Comparison of ENCODE assay signal across 1 fruit fly cellular context in genomic region chr2L:7925389-7925788, dm6.
TF ChIP-seq lines count a peak whose summit lies in the region.

No protein-coding gene starts in this region.

TF ChIP-seq in whole organism, embryonic, 481 proteins besides CTCF, POLR2A, EP300 and RAD21 (continued from another document and continues in another):
- TF ChIP-seq CG8281 (tag; optimal IDR thresholded peaks at IDR 0.05; lab: Kevin White, UChicago) = peak; percentile 67
- TF ChIP-seq CG1529 (GFP tag; optimal IDR thresholded peaks at IDR 0.05; lab: Kevin White, UChicago) = peak; percentile 85
- peak; percentile 82 for TF ChIP-seq crc (GFP tag; optimal IDR thresholded peaks at IDR 0.05; lab: Kevin White, UChicago)
- TF ChIP-seq sqz (GFP tag; optimal IDR thresholded peaks at IDR 0.05; lab: Kevin White, UChicago) = peak; percentile 76
- peak; percentile 76 for TF ChIP-seq NC2β (GFP tag; optimal IDR thresholded peaks at IDR 0.05; lab: Kevin White, UChicago)
- peak; percentile 46 for TF ChIP-seq CG12744 (GFP tag; optimal IDR thresholded peaks at IDR 0.05; lab: Kevin White, UChicago)
- TF ChIP-seq dati (GFP tag; IDR thresholded peaks at IDR 0.05; lab: Robert Waterston, UW) = no peak
- TF ChIP-seq CG12659 (GFP tag; optimal IDR thresholded peaks at IDR 0.05; lab: Kevin White, UChicago) = peak; percentile 88
- TF ChIP-seq CG14441 (GFP tag; IDR thresholded peaks at IDR 0.05; lab: Robert Waterston, UW) = peak; percentile 90
- TF ChIP-seq sc (optimal IDR thresholded peaks at IDR 0.05; lab: Kevin White, UChicago) = no peak
- peak; percentile 70 for TF ChIP-seq sc (GFP tag; optimal IDR thresholded peaks at IDR 0.05; lab: Kevin White, UChicago)
- TF ChIP-seq ems (GFP tag; optimal IDR thresholded peaks at IDR 0.05; lab: Kevin White, UChicago) = peak; percentile 89
- peak; percentile 86 for TF ChIP-seq CG6272 (GFP tag; IDR thresholded peaks at IDR 0.05; lab: Robert Waterston, UW)
- peak; percentile 75 for TF ChIP-seq CG31365 (tag; optimal IDR thresholded peaks at IDR 0.05; lab: Kevin White, UChicago)
- TF ChIP-seq Bdp1 (GFP tag; optimal IDR thresholded peaks at IDR 0.05; lab: Kevin White, UChicago) = peak; percentile 65
- TF ChIP-seq CG14965 (GFP tag; optimal IDR thresholded peaks at IDR 0.05; lab: Kevin White, UChicago; ENCODE audit: borderline replicate concordance) = peak; percentile 33
- no peak for TF ChIP-seq D (optimal IDR thresholded peaks at IDR 0.05; lab: Kevin White, UChicago)
- peak; percentile 88 for TF ChIP-seq D (GFP tag; optimal IDR thresholded peaks at IDR 0.05; lab: Kevin White, UChicago)
- peak; percentile 81 for TF ChIP-seq CG10267 (tag; optimal IDR thresholded peaks at IDR 0.05; lab: Kevin White, UChicago)
- TF ChIP-seq Rx (GFP tag; IDR thresholded peaks at IDR 0.05; lab: Robert Waterston, UW) = peak; percentile 78
- peak; percentile 80 for TF ChIP-seq NK7.1 (GFP tag; optimal IDR thresholded peaks at IDR 0.05; lab: Kevin White, UChicago)
- peak; percentile 64 for TF ChIP-seq emc (GFP tag; optimal IDR thresholded peaks at IDR 0.05; lab: Kevin White, UChicago)
- peak; percentile 63 for TF ChIP-seq exex (tag; optimal IDR thresholded peaks at IDR 0.05; lab: Kevin White, UChicago)
- no peak for TF ChIP-seq usp (GFP tag; optimal IDR thresholded peaks at IDR 0.05; lab: Kevin White, UChicago)
- peak; percentile 92 for TF ChIP-seq Sox102F (GFP tag; optimal IDR thresholded peaks at IDR 0.05; lab: Kevin White, UChicago)
- TF ChIP-seq CG13775 (GFP tag; optimal IDR thresholded peaks at IDR 0.05; lab: Kevin White, UChicago) = peak; percentile 64
- TF ChIP-seq HHEX (GFP tag; optimal IDR thresholded peaks at IDR 0.05; lab: Kevin White, UChicago) = peak; percentile 90
- TF ChIP-seq Hmx (GFP tag; optimal IDR thresholded peaks at IDR 0.05; lab: Kevin White, UChicago) = no peak
- TF ChIP-seq CG31388 (GFP tag; optimal IDR thresholded peaks at IDR 0.05; lab: Kevin White, UChicago) = peak; percentile 31
- TF ChIP-seq az2 (GFP tag; optimal IDR thresholded peaks at IDR 0.05; lab: Kevin White, UChicago) = peak; percentile 88
- peak; percentile 85 for TF ChIP-seq Dbx (GFP tag; IDR thresholded peaks at IDR 0.05; lab: Robert Waterston, UW)
- peak; percentile 90 for TF ChIP-seq CG13296 (GFP tag; optimal IDR thresholded peaks at IDR 0.05; lab: Kevin White, UChicago)
- TF ChIP-seq sob (GFP tag; IDR thresholded peaks at IDR 0.05; lab: Robert Waterston, UW) = peak; percentile 92
- TF ChIP-seq CG7271 (tag; optimal IDR thresholded peaks at IDR 0.05; lab: Kevin White, UChicago) = peak; percentile 63
- TF ChIP-seq CG9215 (GFP tag; IDR thresholded peaks at IDR 0.05; lab: Robert Waterston, UW) = peak; percentile 80
- peak; percentile 90 for TF ChIP-seq Asciz (GFP tag; optimal IDR thresholded peaks at IDR 0.05; lab: Kevin White, UChicago)
- TF ChIP-seq CG8388 (GFP tag; optimal IDR thresholded peaks at IDR 0.05; lab: Kevin White, UChicago) = peak; percentile 85
- peak; percentile 57; the same call in 1 of the 2 replicates for TF ChIP-seq aop (GFP tag; IDR thresholded peaks at IDR 0.05; lab: Robert Waterston, UW)
- TF ChIP-seq Six4 (GFP tag; optimal IDR thresholded peaks at IDR 0.05; lab: Kevin White, UChicago) = peak; percentile 81
- peak; percentile 84 for TF ChIP-seq Atf-2 (GFP tag; optimal IDR thresholded peaks at IDR 0.05; lab: Kevin White, UChicago)
- TF ChIP-seq stc (GFP tag; IDR thresholded peaks at IDR 0.05; lab: Robert Waterston, UW) = peak; percentile 93
- TF ChIP-seq CG13624 (GFP tag; optimal IDR thresholded peaks at IDR 0.05; lab: Kevin White, UChicago) = peak; percentile 89
- TF ChIP-seq CG5953 (GFP tag; IDR thresholded peaks at IDR 0.05; lab: Robert Waterston, UW) = peak; percentile 77
- TF ChIP-seq CHES-1-like (GFP tag; optimal IDR thresholded peaks at IDR 0.05; lab: Kevin White, UChicago) = peak; percentile 75
- peak; percentile 73 for TF ChIP-seq Ravus (GFP tag; IDR thresholded peaks at IDR 0.05; lab: Robert Waterston, UW)
- peak; percentile 77 for TF ChIP-seq pum (GFP tag; optimal IDR thresholded peaks at IDR 0.05; lab: Kevin White, UChicago)
- TF ChIP-seq nom (GFP tag; optimal IDR thresholded peaks at IDR 0.05; lab: Kevin White, UChicago) = peak; percentile 87
- peak; percentile 39 for TF ChIP-seq crol (GFP tag; IDR thresholded peaks at IDR 0.05; lab: Robert Waterston, UW)
- TF ChIP-seq CG8359 (GFP tag; optimal IDR thresholded peaks at IDR 0.05; lab: Kevin White, UChicago; ENCODE audit: borderline replicate concordance) = peak; percentile 66
- TF ChIP-seq disco-r (GFP tag; optimal IDR thresholded peaks at IDR 0.05; lab: Kevin White, UChicago) = peak; percentile 71
- TF ChIP-seq zf30C (GFP tag; optimal IDR thresholded peaks at IDR 0.05; lab: Kevin White, UChicago) = no peak
- peak; percentile 90 for TF ChIP-seq tap (tag; optimal IDR thresholded peaks at IDR 0.05; lab: Kevin White, UChicago)
- peak; percentile 46; the same call in 1 of the 3 replicates for TF ChIP-seq vnd (GFP tag; IDR thresholded peaks at IDR 0.05; lab: Robert Waterston, UW; ENCODE audit: partially characterized antibody)
- peak; percentile 55 for TF ChIP-seq schlank (tag; optimal IDR thresholded peaks at IDR 0.05; lab: Kevin White, UChicago)
- TF ChIP-seq BEAF-32 (GFP tag; optimal IDR thresholded peaks at IDR 0.05; lab: Kevin White, UChicago) = no peak
- TF ChIP-seq Neu2 (GFP tag; optimal IDR thresholded peaks at IDR 0.05; lab: Kevin White, UChicago; ENCODE audit: borderline replicate concordance) = no peak
- peak; percentile 93 for TF ChIP-seq CG11504 (tag; optimal IDR thresholded peaks at IDR 0.05; lab: Kevin White, UChicago)
- TF ChIP-seq CG10366 (GFP tag; IDR thresholded peaks at IDR 0.05; lab: Robert Waterston, UW) = peak; percentile 85
- peak; percentile 27; the same call in 1 of the 2 replicates for TF ChIP-seq CG13287 (GFP tag; IDR thresholded peaks at IDR 0.05; lab: Robert Waterston, UW; ENCODE audit: partially characterized antibody)
- peak; percentile 86 for TF ChIP-seq peb (GFP tag; IDR thresholded peaks at IDR 0.05; lab: Robert Waterston, UW)
- TF ChIP-seq bcd (GFP tag; optimal IDR thresholded peaks at IDR 0.05; lab: Kevin White, UChicago) = peak; percentile 88
- TF ChIP-seq Lpt (GFP tag; optimal IDR thresholded peaks at IDR 0.05; lab: Kevin White, UChicago) = no peak
- peak; percentile 78 for TF ChIP-seq CG5180 (GFP tag; optimal IDR thresholded peaks at IDR 0.05; lab: Kevin White, UChicago)
- peak; percentile 55 for TF ChIP-seq TFAM (GFP tag; optimal IDR thresholded peaks at IDR 0.05; lab: Kevin White, UChicago)
- TF ChIP-seq p53 (GFP tag; optimal IDR thresholded peaks at IDR 0.05; lab: Kevin White, UChicago) = peak; percentile 22
- TF ChIP-seq CG12219 (GFP tag; optimal IDR thresholded peaks at IDR 0.05; lab: Kevin White, UChicago) = peak; percentile 89
- peak; percentile 78 for TF ChIP-seq ro (GFP tag; IDR thresholded peaks at IDR 0.05; lab: Robert Waterston, UW)
- peak; percentile 96 for TF ChIP-seq dmrt99B (tag; optimal IDR thresholded peaks at IDR 0.05; lab: Kevin White, UChicago)
- TF ChIP-seq CG6175 (GFP tag; IDR thresholded peaks at IDR 0.05; lab: Robert Waterston, UW) = peak; percentile 47; the same call in 1 of the 3 replicates
- peak; percentile 87 for TF ChIP-seq ap (GFP tag; IDR thresholded peaks at IDR 0.05; lab: Robert Waterston, UW)
- TF ChIP-seq CkIIα-i1 (GFP tag; IDR thresholded peaks at IDR 0.05; lab: Robert Waterston, UW) = 0 out of 2 replicates have a peak, but pooled peaks have one; percentile 38
- no peak for TF ChIP-seq hkb (optimal IDR thresholded peaks at IDR 0.05; lab: Kevin White, UChicago)
- peak; percentile 96 for TF ChIP-seq hkb (GFP tag; IDR thresholded peaks at IDR 0.05; lab: Robert Waterston, UW)
- peak; percentile 91 to 92 for TF ChIP-seq bsh (GFP tag; optimal IDR thresholded peaks at IDR 0.05; lab: Kevin White, UChicago)
- peak; percentile 91 for TF ChIP-seq Hmr (GFP tag; optimal IDR thresholded peaks at IDR 0.05; lab: Kevin White, UChicago)
- peak; percentile 86 for TF ChIP-seq CG17361 (GFP tag; IDR thresholded peaks at IDR 0.05; lab: Robert Waterston, UW)
- TF ChIP-seq twi (tag; optimal IDR thresholded peaks at IDR 0.05; lab: Kevin White, UChicago) = peak; percentile 64
- peak; percentile 76 for TF ChIP-seq CG4404 (GFP tag; IDR thresholded peaks at IDR 0.05; lab: Robert Waterston, UW)
- peak; percentile 79 for TF ChIP-seq CG1647 (GFP tag; optimal IDR thresholded peaks at IDR 0.05; lab: Kevin White, UChicago)
- no peak for TF ChIP-seq Elba2 (GFP tag; optimal IDR thresholded peaks at IDR 0.05; lab: Kevin White, UChicago)
- TF ChIP-seq chif (GFP tag; optimal IDR thresholded peaks at IDR 0.05; lab: Kevin White, UChicago) = peak; percentile 77 to 87
- TF ChIP-seq Stat92E (GFP tag; optimal IDR thresholded peaks at IDR 0.05; lab: Kevin White, UChicago) = no peak
- TF ChIP-seq CG8290 (GFP tag; optimal IDR thresholded peaks at IDR 0.05; lab: Kevin White, UChicago) = no peak
- TF ChIP-seq CG8290 (tag; optimal IDR thresholded peaks at IDR 0.05; lab: Kevin White, UChicago) = peak in 1 of 2 experiments; percentile 70
- peak; percentile 66; the same call in 1 of the 2 replicates for TF ChIP-seq CG43689 (GFP tag; IDR thresholded peaks at IDR 0.05; lab: Robert Waterston, UW)
- TF ChIP-seq slou (GFP tag; optimal IDR thresholded peaks at IDR 0.05; lab: Kevin White, UChicago) = peak; percentile 85
- TF ChIP-seq bbx (GFP tag; IDR thresholded peaks at IDR 0.05; lab: Robert Waterston, UW; ENCODE audit: partially characterized antibody) = no peak
- TF ChIP-seq CG1603 (tag; optimal IDR thresholded peaks at IDR 0.05; lab: Kevin White, UChicago) = peak; percentile 86
- TF ChIP-seq lola (GFP tag; optimal IDR thresholded peaks at IDR 0.05; lab: Kevin White, UChicago) = peak in 1 of 3 experiments; percentile 63
- TF ChIP-seq CG8765 (GFP tag; IDR thresholded peaks at IDR 0.05; lab: Robert Waterston, UW) = peak; percentile 70; the same call in 1 of the 2 replicates
- no peak for TF ChIP-seq tll (GFP tag; optimal IDR thresholded peaks at IDR 0.05; lab: Kevin White, UChicago)
- peak; percentile 92 for TF ChIP-seq Ptx1 (GFP tag; IDR thresholded peaks at IDR 0.05; lab: Robert Waterston, UW)
- TF ChIP-seq bigmax (GFP tag; optimal IDR thresholded peaks at IDR 0.05; lab: Kevin White, UChicago) = no peak
- peak; percentile 47 for TF ChIP-seq Jarid2 (GFP tag; optimal IDR thresholded peaks at IDR 0.05; lab: Kevin White, UChicago)
- TF ChIP-seq CG2889 (GFP tag; IDR thresholded peaks at IDR 0.05; lab: Robert Waterston, UW) = peak; percentile 76
- TF ChIP-seq CG12155 (GFP tag; optimal IDR thresholded peaks at IDR 0.05; lab: Kevin White, UChicago) = peak; percentile 70
- peak; percentile 87 for TF ChIP-seq Ada2b (GFP tag; IDR thresholded peaks at IDR 0.05; lab: Robert Waterston, UW)
- TF ChIP-seq pho (GFP tag; optimal IDR thresholded peaks at IDR 0.05; lab: Kevin White, UChicago) = peak; percentile 72
- peak; percentile 80 for TF ChIP-seq CG7786 (GFP tag; optimal IDR thresholded peaks at IDR 0.05; lab: Kevin White, UChicago)
- peak; percentile 84 for TF ChIP-seq fd64A (GFP tag; optimal IDR thresholded peaks at IDR 0.05; lab: Kevin White, UChicago)
- no peak for TF ChIP-seq pan (optimal IDR thresholded peaks at IDR 0.05; lab: Kevin White, UChicago)
- peak in 1 of 2 experiments; percentile 93 for TF ChIP-seq pan (GFP tag; optimal IDR thresholded peaks at IDR 0.05 in 1 of 2, IDR thresholded peaks at IDR 0.05 in 1 of 2)
- TF ChIP-seq CG6765 (GFP tag; optimal IDR thresholded peaks at IDR 0.05; lab: Kevin White, UChicago) = peak; percentile 66
- peak; percentile 74 for TF ChIP-seq Doc2 (GFP tag; IDR thresholded peaks at IDR 0.05; lab: Robert Waterston, UW)
- peak; percentile 76 for TF ChIP-seq Gsc (GFP tag; IDR thresholded peaks at IDR 0.05; lab: Robert Waterston, UW)
- TF ChIP-seq Fer3 (tag; optimal IDR thresholded peaks at IDR 0.05; lab: Kevin White, UChicago) = peak; percentile 90
- TF ChIP-seq CG12299 (tag; optimal IDR thresholded peaks at IDR 0.05; lab: Kevin White, UChicago) = peak; percentile 85
- TF ChIP-seq chn (GFP tag; optimal IDR thresholded peaks at IDR 0.05; lab: Kevin White, UChicago) = peak; percentile 77
- TF ChIP-seq Dip3 (GFP tag; optimal IDR thresholded peaks at IDR 0.05; lab: Kevin White, UChicago) = peak; percentile 75
- TF ChIP-seq CG7745 (tag; optimal IDR thresholded peaks at IDR 0.05; lab: Kevin White, UChicago) = no peak
- no peak for TF ChIP-seq hth (optimal IDR thresholded peaks at IDR 0.05; lab: Kevin White, UChicago)
- TF ChIP-seq CG13123 (GFP tag; optimal IDR thresholded peaks at IDR 0.05; lab: Kevin White, UChicago) = peak; percentile 13
- TF ChIP-seq ssp (GFP tag; IDR thresholded peaks at IDR 0.05; lab: Robert Waterston, UW) = peak; percentile 75
- peak; percentile 76 for TF ChIP-seq cas (GFP tag; IDR thresholded peaks at IDR 0.05; lab: Robert Waterston, UW)
- TF ChIP-seq Dp (GFP tag; optimal IDR thresholded peaks at IDR 0.05; lab: Kevin White, UChicago) = no peak
- TF ChIP-seq Pdp1 (GFP tag; optimal IDR thresholded peaks at IDR 0.05; lab: Kevin White, UChicago) = peak; percentile 79 to 89
- TF ChIP-seq ara (GFP tag; IDR thresholded peaks at IDR 0.05; lab: Robert Waterston, UW) = peak; percentile 88
- peak; percentile 82 for TF ChIP-seq CG8944 (GFP tag; optimal IDR thresholded peaks at IDR 0.05; lab: Kevin White, UChicago)
- peak; percentile 72 for TF ChIP-seq CG4707 (GFP tag; optimal IDR thresholded peaks at IDR 0.05; lab: Kevin White, UChicago)
- TF ChIP-seq knrl (GFP tag; IDR thresholded peaks at IDR 0.05; lab: Robert Waterston, UW; ENCODE audit: partially characterized antibody) = no peak
- TF ChIP-seq B-H1 (GFP tag; IDR thresholded peaks at IDR 0.05; lab: Robert Waterston, UW) = peak; percentile 87
- TF ChIP-seq Eip74EF (GFP tag; optimal IDR thresholded peaks at IDR 0.05; lab: Kevin White, UChicago) = peak in 1 of 2 experiments; percentile 81
- TF ChIP-seq psq (GFP tag; optimal IDR thresholded peaks at IDR 0.05; lab: Kevin White, UChicago) = peak; percentile 46
- peak; percentile 82 for TF ChIP-seq Oaz (GFP tag; IDR thresholded peaks at IDR 0.05; lab: Robert Waterston, UW)
- peak; percentile 69 for TF ChIP-seq CG6654 (GFP tag; optimal IDR thresholded peaks at IDR 0.05; lab: Kevin White, UChicago)
- peak; percentile 45 for TF ChIP-seq CG10565 (GFP tag; optimal IDR thresholded peaks at IDR 0.05; lab: Kevin White, UChicago)
- peak; percentile 87 for TF ChIP-seq CG12071 (GFP tag; optimal IDR thresholded peaks at IDR 0.05; lab: Kevin White, UChicago)
- no peak for TF ChIP-seq CG2129 (GFP tag; IDR thresholded peaks at IDR 0.05; lab: Robert Waterston, UW; ENCODE audit: partially characterized antibody)
- peak; percentile 31 for TF ChIP-seq sima (GFP tag; optimal IDR thresholded peaks at IDR 0.05; lab: Kevin White, UChicago)
- peak; percentile 49 for TF ChIP-seq CG10462 (GFP tag; optimal IDR thresholded peaks at IDR 0.05; lab: Kevin White, UChicago)
